Worm (Caenorhabditis elegans): Measurements from ENCODE around the gene ZK381.62.

ce11 chrIV:6957341-6957740 is 13.8 kb downstream of the ZK381.62 start, which contains the start of gene jnk-1:
- TF ChIP-seq ztf-29 (GFP tag; IDR thresholded peaks at IDR 0.05) (no peak), flt-1 (GFP tag; IDR thresholded peaks at IDR 0.05) (no peak), ref-1 (GFP tag; conservative IDR thresholded peaks at IDR 0.05) (no peak), T22C8.4 (GFP tag; IDR thresholded peaks at IDR 0.05) (no peak), med-1 (GFP tag; optimal IDR thresholded peaks at IDR 0.05; ENCODE audit: insufficient read depth) (no peak), cog-1 (tag; optimal IDR thresholded peaks at IDR 0.05) (no peak), ztf-23 (GFP tag; IDR thresholded peaks at IDR 0.05) (no peak), tab-1 (GFP tag; IDR thresholded peaks at IDR 0.05) (no peak)

Data from whole organism, midembryonic.